Fruit fly (Drosophila melanogaster): Measurements from ENCODE around the gene lmgA.

The lmgA gene

DNA sequence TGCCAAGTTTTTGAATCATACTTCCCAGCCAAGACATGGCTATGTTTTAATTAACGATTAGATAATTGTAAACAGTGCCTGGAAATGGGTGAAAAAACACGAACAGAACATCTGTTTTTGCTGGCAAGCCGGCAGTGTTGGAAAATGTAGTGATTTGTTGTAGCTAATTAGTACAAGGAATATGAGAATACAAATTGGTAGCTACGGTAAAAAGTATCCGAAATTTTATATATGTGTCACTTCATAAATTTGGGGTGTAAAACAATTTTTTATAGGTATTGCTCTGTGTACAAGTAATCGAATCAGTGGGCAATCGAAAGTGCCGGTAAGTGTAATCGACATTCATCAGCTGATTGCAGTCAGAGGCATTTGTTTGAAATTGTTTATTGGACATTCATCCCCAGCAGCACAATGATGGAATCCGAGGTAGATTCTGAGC, 11.1 kb downstream of the lmgA start, which contains the start of the genes mRpL51 and Uba4 (continued):
- TF ChIP-seq CG1024 (GFP tag; IDR thresholded peaks at IDR 0.05) (no peak), ranshi (GFP tag; IDR thresholded peaks at IDR 0.05) (no peak), mam (GFP tag; optimal IDR thresholded peaks at IDR 0.05) (peak; percentile 55), CG30431 (GFP tag; optimal IDR thresholded peaks at IDR 0.05) (no peak), CG15011 (GFP tag; optimal IDR thresholded peaks at IDR 0.05) (no peak), CG34376 (GFP tag; optimal IDR thresholded peaks at IDR 0.05) (peak; percentile 35), CG14441 (GFP tag; IDR thresholded peaks at IDR 0.05) (no peak), bowl (GFP tag; IDR thresholded peaks at IDR 0.05) (no peak), Hr3 (GFP tag; optimal IDR thresholded peaks at IDR 0.05) (peak; percentile 1), CG4707 (GFP tag; optimal IDR thresholded peaks at IDR 0.05) (peak; percentile 69), CG9876 (GFP tag; optimal IDR thresholded peaks at IDR 0.05) (no peak), bsh (GFP tag; optimal IDR thresholded peaks at IDR 0.05) (peak in 1 of 2 experiments; percentile 16), trh (GFP tag; optimal IDR thresholded peaks at IDR 0.05) (no peak), Hmx (GFP tag; optimal IDR thresholded peaks at IDR 0.05) (no peak), CG7745 (tag; optimal IDR thresholded peaks at IDR 0.05) (no peak), CG9215 (GFP tag; IDR thresholded peaks at IDR 0.05) (no peak), CG12744 (GFP tag; optimal IDR thresholded peaks at IDR 0.05) (peak; percentile 6), zen (tag; optimal IDR thresholded peaks at IDR 0.05) (peak; percentile 58), CG17361 (GFP tag; IDR thresholded peaks at IDR 0.05) (no peak), CG16779 (GFP tag; IDR thresholded peaks at IDR 0.05) (no peak), hbn (GFP tag; IDR thresholded peaks at IDR 0.05; ENCODE audit: partially characterized antibody) (peak; percentile 40; the same call in 1 of the 2 replicates), CG15479 (GFP tag; optimal IDR thresholded peaks at IDR 0.05) (no peak), nau (GFP tag; optimal IDR thresholded peaks at IDR 0.05) (no peak), CG13123 (GFP tag; optimal IDR thresholded peaks at IDR 0.05) (peak; percentile 6), Gsc (GFP tag; IDR thresholded peaks at IDR 0.05) (no peak), CG12391 (tag; optimal IDR thresholded peaks at IDR 0.05) (peak; percentile 53), Tbp (GFP tag; optimal IDR thresholded peaks at IDR 0.05) (no peak), Pdp1 (GFP tag; optimal IDR thresholded peaks at IDR 0.05) (peak; percentile 37 to 89), tio (GFP tag; optimal IDR thresholded peaks at IDR 0.05) (no peak), da (GFP tag; optimal IDR thresholded peaks at IDR 0.05) (peak; percentile 23), chn (GFP tag; optimal IDR thresholded peaks at IDR 0.05) (peak; percentile 26), amos (GFP tag; IDR thresholded peaks at IDR 0.05; ENCODE audit: partially characterized antibody) (no peak; the same call in 1 of the 2 replicates), luna (GFP tag; optimal IDR thresholded peaks at IDR 0.05) (no peak), ase (GFP tag; IDR thresholded peaks at IDR 0.05) (no peak), her (GFP tag; optimal IDR thresholded peaks at IDR 0.05) (peak; percentile 55), CG10366 (GFP tag; IDR thresholded peaks at IDR 0.05) (no peak), CG17328 (GFP tag; IDR thresholded peaks at IDR 0.05) (no peak), stwl (tag; optimal IDR thresholded peaks at IDR 0.05) (peak; percentile 86), CG17186 (GFP tag; optimal IDR thresholded peaks at IDR 0.05) (peak; percentile 39), bab2 (GFP tag; optimal IDR thresholded peaks at IDR 0.05) (peak; percentile 51), ab (GFP tag; optimal IDR thresholded peaks at IDR 0.05) (no peak), Ets65A (GFP tag) (no peak), Hmr (GFP tag; optimal IDR thresholded peaks at IDR 0.05) (no peak), CG3847 (GFP tag; IDR thresholded peaks at IDR 0.05) (no peak), CG10654 (GFP tag; optimal IDR thresholded peaks at IDR 0.05) (no peak), CG17829 (tag; optimal IDR thresholded peaks at IDR 0.05) (peak; percentile 38), CG10979 (tag; optimal IDR thresholded peaks at IDR 0.05) (peak; percentile 18), CG6272 (GFP tag; IDR thresholded peaks at IDR 0.05) (no peak), CG13775 (GFP tag; optimal IDR thresholded peaks at IDR 0.05) (peak; percentile 16), CG11696 (GFP tag; IDR thresholded peaks at IDR 0.05) (no peak), CG13624 (GFP tag; optimal IDR thresholded peaks at IDR 0.05) (peak; percentile 16), CG13424 (tag; optimal IDR thresholded peaks at IDR 0.05) (peak; percentile 35)
